Worm (Caenorhabditis elegans) whole organism, mixed stage, embryonic: ENCODE results near the gene toca-1.

ENCODE experiments used
- blmp-1 ChIP-seq: fragments of 150-350 bp; optimal IDR thresholded peaks from 2 replicates; lab custom pipeline; 2014; ENCODE audit warnings: missing biosample characterization, missing genetic modification characterization
- ceh-39 ChIP-seq: fragments of 150-350 bp; optimal IDR thresholded peaks from 2 replicates; lab custom pipeline; 2014; ENCODE audit warnings: missing biosample characterization, missing genetic modification characterization
- drap-1 ChIP-seq: fragments of 200-800 bp; sonication (Bioruptor generic); optimal IDR thresholded peaks from 3 replicates; lab custom pipeline; 2018; ENCODE audit warnings: mild to moderate bottlenecking, missing genetic modification characterization, missing compliant biosample characterization
- elt-1 ChIP-seq: sonication (generic microtip); optimal IDR thresholded peaks from 2 replicates; lab custom pipeline; 2017; ENCODE audit warnings: missing genetic modification characterization, mild to moderate bottlenecking, missing compliant biosample characterization, antibody characterized with exemption, moderate library complexity, borderline replicate concordance; ENCODE audit not compliant: insufficient read depth
- hlh-1 ChIP-seq: fragments of 150-350 bp; optimal IDR thresholded peaks from 2 replicates; lab custom pipeline; 2014; ENCODE audit warnings: missing biosample characterization, missing genetic modification reagents, missing genetic modification characterization
- lin-13 ChIP-seq: fragments of 150-350 bp; optimal IDR thresholded peaks from 2 replicates; lab custom pipeline; 2014; ENCODE audit warnings: missing biosample characterization, missing genetic modification characterization
- mep-1 ChIP-seq: fragments of 150-350 bp; optimal IDR thresholded peaks from 2 replicates; lab custom pipeline; 2017; ENCODE audit warnings: missing biosample characterization, missing genetic modification reagents, missing genetic modification characterization, inconsistent platforms
- nhr-237 ChIP-seq: fragments of 150-350 bp; optimal IDR thresholded peaks from 2 replicates; lab custom pipeline; 2014; ENCODE audit warnings: missing biosample characterization, missing genetic modification characterization
- nhr-28 ChIP-seq: fragments of 150-350 bp; optimal IDR thresholded peaks from 2 replicates; lab custom pipeline; 2014; ENCODE audit warnings: missing biosample characterization, missing genetic modification characterization
- nhr-76 ChIP-seq: sonication (generic microtip); optimal IDR thresholded peaks from 2 replicates; lab custom pipeline; 2017; ENCODE audit warnings: missing biosample characterization, missing genetic modification characterization
- pha-4 ChIP-seq: fragments of 150-350 bp; optimal IDR thresholded peaks from 2 replicates; lab custom pipeline; 2018; ENCODE audit warnings: missing biosample characterization, missing genetic modification reagents, missing genetic modification characterization
- snpc-4 ChIP-seq: fragments of 150-350 bp; optimal IDR thresholded peaks from 2 replicates; lab custom pipeline; 2014; ENCODE audit warnings: missing biosample characterization, missing genetic modification characterization
- unc-62 ChIP-seq: fragments of 150-350 bp; optimal IDR thresholded peaks from 2 replicates; lab custom pipeline; 2014; ENCODE audit warnings: missing biosample characterization, missing genetic modification reagents, missing genetic modification characterization
- ztf-11 ChIP-seq: fragments of 150-350 bp; optimal IDR thresholded peaks from 2 replicates; lab custom pipeline; 2014; ENCODE audit warnings: missing biosample characterization, missing genetic modification characterization

DNA sequence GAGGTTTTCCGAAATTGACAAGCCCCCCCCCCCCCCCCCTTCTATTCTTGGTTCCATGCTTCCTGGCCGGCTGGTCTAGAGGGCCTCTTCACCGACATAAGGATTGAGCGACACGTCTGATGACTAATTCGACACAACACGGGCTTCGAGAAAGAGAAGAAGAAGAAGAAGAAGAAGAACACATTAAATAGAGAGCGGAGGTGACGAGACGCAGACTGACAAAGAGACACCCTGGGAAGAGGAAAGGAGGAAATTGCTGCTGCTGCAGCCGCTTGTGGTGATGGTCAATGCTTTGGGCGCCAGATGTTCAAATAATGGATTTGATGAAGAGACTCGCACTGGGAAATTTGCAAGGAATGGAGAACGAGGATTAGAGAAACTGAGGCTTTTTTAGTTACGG, 3.3 kb upstream of the toca-1 start:
- TF ChIP-seq blmp-1, result no peak
- no peak for TF ChIP-seq nhr-28 (tag; lab: Kevin White, UChicago)
- no peak for TF ChIP-seq ceh-39 (tag; lab: Kevin White, UChicago)
- TF ChIP-seq mep-1, result peak; percentile 45
- no peak for TF ChIP-seq ztf-11 (tag; lab: Kevin White, UChicago)
- TF ChIP-seq unc-62 (GFP tag; lab: Kevin White, UChicago), result peak; percentile 74
- no peak for TF ChIP-seq pha-4
- peak; percentile 45 for TF ChIP-seq hlh-1 (tag; lab: Kevin White, UChicago)
- no peak for TF ChIP-seq elt-1 (tag; lab: Kevin White, UChicago)
- no peak for TF ChIP-seq snpc-4
- TF ChIP-seq lin-13 (tag; lab: Kevin White, UChicago), result no peak
- no peak for TF ChIP-seq nhr-237
- TF ChIP-seq drap-1, result no peak
- TF ChIP-seq nhr-76 (tag; lab: Kevin White, UChicago), result no peak
